Fruit fly (Drosophila melanogaster): ENCODE data around the gene CG13712.

DNA sequence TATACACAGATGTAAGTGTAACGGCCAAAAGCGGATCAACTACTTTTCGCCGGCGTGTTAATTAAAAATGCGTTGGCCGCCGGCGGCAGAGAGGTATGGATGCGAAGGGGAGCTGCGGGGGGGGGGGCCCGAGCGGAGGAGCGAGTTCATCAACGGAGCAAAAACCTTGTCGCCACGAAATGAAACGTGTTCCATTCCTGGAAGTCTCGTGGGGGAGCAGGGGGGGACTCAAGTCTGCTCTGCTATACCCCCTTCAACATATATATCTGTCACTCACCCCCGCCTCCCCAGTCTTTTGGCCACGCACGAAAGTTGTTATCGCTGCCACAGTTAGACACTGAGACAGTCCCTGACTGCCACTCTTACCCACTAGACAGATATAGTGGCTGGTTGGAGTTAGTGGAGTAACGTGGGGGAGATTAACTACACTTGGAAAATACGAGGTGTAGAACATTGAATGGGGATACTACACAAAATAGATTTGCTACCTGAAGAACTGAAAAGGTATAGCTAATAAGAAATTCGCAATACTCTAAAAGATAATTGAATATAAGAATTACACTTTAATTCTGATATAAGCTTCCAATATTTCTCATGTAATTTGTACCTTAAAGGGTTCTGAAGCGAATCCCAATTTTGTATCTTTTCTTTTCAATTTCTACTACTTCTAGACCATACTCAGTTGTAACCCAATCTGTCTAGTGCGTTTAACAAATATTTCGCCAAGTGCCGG, 37.6 kb upstream of the CG13712 start:
- TF ChIP-seq CG4496 (GFP tag; IDR thresholded peaks at IDR 0.05) (no peak), fd96Ca (GFP tag; IDR thresholded peaks at IDR 0.05) (no peak; the same call in 2 of the 3 replicates), CG14655 (GFP tag; optimal IDR thresholded peaks at IDR 0.05) (peak; percentile 59), EcR (GFP tag; optimal IDR thresholded peaks at IDR 0.05) (peak; percentile 93), CG32121 (GFP tag; IDR thresholded peaks at IDR 0.05) (no peak)
